Fruit fly (Drosophila melanogaster) whole organism, prepupa: Measurements from ENCODE around the gene CG12398.
A peak's percentile ranks its signal among the peaks of the same experiment; 100 is the strongest.

Experiments used
- Blimp-1 ChIP-seq: fragments of 200-800 bp; sonication (Bioruptor generic); optimal IDR thresholded peaks from 3 replicates; lab custom pipeline; 2017; ENCODE audit warnings: missing biosample characterization, missing genetic modification characterization, mild to moderate bottlenecking, moderate library complexity, missing genetic modification reagents
- CG10631 ChIP-seq: fragments of 200-800 bp; sonication (Bioruptor generic); optimal IDR thresholded peaks from 2 replicates; lab custom pipeline; 2016; ENCODE audit warnings: missing biosample characterization, missing genetic modification characterization
- CG10669 ChIP-seq: fragments of 200-800 bp; sonication (Bioruptor generic); optimal IDR thresholded peaks from 3 replicates; lab custom pipeline; 2018; ENCODE audit warnings: missing biosample characterization, mild to moderate bottlenecking, missing genetic modification characterization, moderate library complexity
- CG11762 ChIP-seq: fragments of 200-800 bp; sonication (Bioruptor generic); optimal IDR thresholded peaks from 3 replicates; lab custom pipeline; 2016; ENCODE audit warnings: missing biosample characterization, missing genetic modification characterization; ENCODE audit not compliant: insufficient read depth
- CG11902 ChIP-seq: fragments of 200-800 bp; sonication (Bioruptor generic); optimal IDR thresholded peaks from 3 replicates; lab custom pipeline; 2016; ENCODE audit warnings: missing biosample characterization, missing genetic modification characterization
- CG15336 ChIP-seq: fragments of 200-800 bp; sonication (Bioruptor generic); IDR thresholded peaks from 2 replicates; pipeline ENCODE4 v1.3.6; 2022; ENCODE audit warnings: missing biosample characterization, missing genetic modification characterization
- CG1621 ChIP-seq: fragments of 200-800 bp; sonication (Bioruptor generic); optimal IDR thresholded peaks from 3 replicates; lab custom pipeline; 2018; ENCODE audit warnings: missing biosample characterization, mild to moderate bottlenecking, missing genetic modification characterization
- CG16779 ChIP-seq: fragments of 200-800 bp; sonication (Bioruptor generic); optimal IDR thresholded peaks from 3 replicates; lab custom pipeline; 2017; ENCODE audit warnings: missing biosample characterization, mild to moderate bottlenecking, missing genetic modification characterization
- CG3032 ChIP-seq: fragments of 200-800 bp; optimal IDR thresholded peaks from 2 replicates; lab custom pipeline; 2019; ENCODE audit warnings: missing biosample characterization, mild to moderate bottlenecking, missing genetic modification characterization, moderate library complexity
- CG32006 ChIP-seq: fragments of 200-800 bp; sonication (Bioruptor generic); optimal IDR thresholded peaks from 3 replicates; lab custom pipeline; 2017; ENCODE audit warnings: missing biosample characterization, mild to moderate bottlenecking, missing genetic modification characterization
- CG34406 ChIP-seq: fragments of 200-800 bp; sonication (Bioruptor generic); optimal IDR thresholded peaks from 3 replicates; lab custom pipeline; 2016; ENCODE audit warnings: missing biosample characterization, missing genetic modification characterization
- CG3919 ChIP-seq: fragments of 200-800 bp; sonication (Bioruptor generic); optimal IDR thresholded peaks from 3 replicates; lab custom pipeline; 2016; ENCODE audit warnings: missing biosample characterization, missing genetic modification characterization
- CG6163 ChIP-seq: fragments of 200-800 bp; sonication (Bioruptor generic); IDR thresholded peaks from 3 replicates; pipeline ENCODE4 v1.3.6; 2022; ENCODE audit warnings: missing biosample characterization, missing genetic modification characterization
- CG6792 ChIP-seq: fragments of 200-800 bp; sonication (Bioruptor generic); optimal IDR thresholded peaks from 3 replicates; lab custom pipeline; 2016; ENCODE audit warnings: missing biosample characterization, missing genetic modification characterization
- CG6808 ChIP-seq: fragments of 200-800 bp; sonication (Bioruptor generic); optimal IDR thresholded peaks from 3 replicates; lab custom pipeline; 2017; ENCODE audit warnings: missing biosample characterization, missing genetic modification characterization, mild to moderate bottlenecking, moderate library complexity, missing genetic modification reagents
- CG6854 ChIP-seq: fragments of 200-800 bp; sonication (Bioruptor generic); optimal IDR thresholded peaks from 2 replicates; lab custom pipeline; 2017; ENCODE audit warnings: missing biosample characterization, mild to moderate bottlenecking, missing genetic modification characterization
- CG7368 ChIP-seq: fragments of 200-800 bp; sonication (Bioruptor generic); optimal IDR thresholded peaks from 3 replicates; lab custom pipeline; 2016; ENCODE audit warnings: missing biosample characterization, missing genetic modification characterization
- CG8119 ChIP-seq: fragments of 200-800 bp; sonication (Bioruptor generic); IDR thresholded peaks from 3 replicates; pipeline ENCODE4 v1.3.6; 2022; ENCODE audit warnings: missing biosample characterization, missing genetic modification characterization
- CG8319 ChIP-seq: fragments of 200-800 bp; sonication (Bioruptor generic); optimal IDR thresholded peaks from 3 replicates; lab custom pipeline; 2016; ENCODE audit warnings: missing biosample characterization, missing genetic modification characterization
- Eip78C ChIP-seq: fragments of 200-800 bp; sonication (Bioruptor generic); peaks from one replicate; lab custom pipeline; 2016; ENCODE audit warnings: missing biosample characterization, missing genetic modification characterization
- Eip93F ChIP-seq: fragments of 200-800 bp; sonication (Bioruptor generic); optimal IDR thresholded peaks from 2 replicates; lab custom pipeline; 2016; ENCODE audit warnings: missing biosample characterization, mild to moderate bottlenecking, missing genetic modification characterization
- Ets21C ChIP-seq: fragments of 200-800 bp; sonication (Bioruptor generic); optimal IDR thresholded peaks from 3 replicates; lab custom pipeline; 2016; ENCODE audit warnings: missing biosample characterization, missing genetic modification characterization
- Hr38 ChIP-seq: sonication (Bioruptor generic); optimal IDR thresholded peaks from 2 replicates; lab custom pipeline; 2016; ENCODE audit warnings: missing biosample characterization, missing genetic modification characterization
- Hr4 ChIP-seq: fragments of 200-800 bp; sonication (Bioruptor generic); optimal IDR thresholded peaks from 3 replicates; lab custom pipeline; 2016; ENCODE audit warnings: missing biosample characterization, missing genetic modification characterization
- Lpt ChIP-seq: fragments of 200-800 bp; sonication (Bioruptor generic); optimal IDR thresholded peaks from 3 replicates; lab custom pipeline; 2016; ENCODE audit warnings: missing biosample characterization, missing genetic modification characterization
- Met ChIP-seq: fragments of 200-800 bp; sonication (Bioruptor generic); optimal IDR thresholded peaks from 3 replicates; lab custom pipeline; 2016; ENCODE audit warnings: missing biosample characterization, missing genetic modification characterization
- Smox ChIP-seq: fragments of 200-800 bp; sonication (Bioruptor generic); optimal IDR thresholded peaks from 3 replicates; lab custom pipeline; 2016; ENCODE audit warnings: missing biosample characterization, missing genetic modification characterization
- Sox102F ChIP-seq: fragments of 200-800 bp; sonication (Bioruptor generic); optimal IDR thresholded peaks from 2 replicates; lab custom pipeline; 2016; ENCODE audit warnings: missing biosample characterization, mild to moderate bottlenecking, missing genetic modification characterization
- Sox15 ChIP-seq: fragments of 200-800 bp; sonication (Bioruptor generic); optimal IDR thresholded peaks from 3 replicates; lab custom pipeline; 2016; ENCODE audit warnings: missing biosample characterization, missing genetic modification characterization
- achi ChIP-seq: fragments of 200-800 bp; sonication (Bioruptor generic); optimal IDR thresholded peaks from 3 replicates; lab custom pipeline; 2016; ENCODE audit warnings: missing biosample characterization, missing genetic modification characterization
- acj6 ChIP-seq: fragments of 200-800 bp; sonication (Bioruptor generic); optimal IDR thresholded peaks from 3 replicates; lab custom pipeline; 2016; ENCODE audit warnings: missing biosample characterization, missing genetic modification characterization
- cyc ChIP-seq: fragments of 200-800 bp; sonication (Bioruptor generic); optimal IDR thresholded peaks from 3 replicates; lab custom pipeline; 2016; ENCODE audit warnings: missing biosample characterization, missing genetic modification characterization
- dsx ChIP-seq: fragments of 200-800 bp; optimal IDR thresholded peaks from 3 replicates; lab custom pipeline; 2019; ENCODE audit warnings: missing biosample characterization, mild to moderate bottlenecking, missing genetic modification characterization, moderate library complexity; ENCODE audit not compliant: poor library complexity, severe bottlenecking
- eg ChIP-seq: fragments of 200-800 bp; sonication (Bioruptor generic); IDR thresholded peaks from 3 replicates; pipeline ENCODE4 v1.3.6; 2022; ENCODE audit warnings: missing biosample characterization, missing genetic modification characterization
- esn ChIP-seq: fragments of 200-800 bp; sonication (Bioruptor generic); optimal IDR thresholded peaks from 2 replicates; lab custom pipeline; 2016; ENCODE audit warnings: missing biosample characterization, mild to moderate bottlenecking, missing genetic modification characterization, moderate library complexity
- fd59A ChIP-seq: fragments of 200-800 bp; sonication (Bioruptor generic); optimal IDR thresholded peaks from 2 replicates; lab custom pipeline; 2017; ENCODE audit warnings: missing biosample characterization, mild to moderate bottlenecking, missing genetic modification characterization, missing genetic modification reagents
- fkh ChIP-seq: fragments of 200-800 bp; sonication (Bioruptor generic); optimal IDR thresholded peaks from 3 replicates; lab custom pipeline; 2017; ENCODE audit warnings: missing biosample characterization, mild to moderate bottlenecking, missing genetic modification characterization, moderate library complexity
- lz ChIP-seq: fragments of 200-800 bp; sonication (Bioruptor generic); optimal IDR thresholded peaks from 3 replicates; lab custom pipeline; 2016; ENCODE audit warnings: missing biosample characterization, missing genetic modification characterization
- pdm3 ChIP-seq: fragments of 200-800 bp; sonication (Bioruptor generic); optimal IDR thresholded peaks from 3 replicates; lab custom pipeline; 2016; ENCODE audit warnings: missing biosample characterization, missing genetic modification characterization
- ss ChIP-seq, 2 experiments: fragments of 200-800 bp; sonication (Bioruptor generic); optimal IDR thresholded peaks; 2 replicates in 1 of 2; 3 replicates in 1 of 2; lab custom pipeline; 2017 to 2018; ENCODE audit warnings: mild to moderate bottlenecking in 2 of 2, missing biosample characterization in 2 of 2, missing genetic modification characterization in 2 of 2, moderate library complexity in 1 of 2
- svp ChIP-seq: fragments of 200-800 bp; sonication (Bioruptor generic); peaks from one replicate; lab custom pipeline; 2016; ENCODE audit warnings: missing biosample characterization, missing genetic modification characterization
- topi ChIP-seq: fragments of 200-800 bp; sonication (Bioruptor generic); optimal IDR thresholded peaks from 3 replicates; lab custom pipeline; 2016; ENCODE audit warnings: missing biosample characterization, missing genetic modification characterization
- vri ChIP-seq: fragments of 200-800 bp; sonication (Bioruptor generic); optimal IDR thresholded peaks from 3 replicates; lab custom pipeline; 2016; ENCODE audit warnings: missing biosample characterization, mild to moderate bottlenecking, missing genetic modification characterization

Gene CG12398

DNA sequence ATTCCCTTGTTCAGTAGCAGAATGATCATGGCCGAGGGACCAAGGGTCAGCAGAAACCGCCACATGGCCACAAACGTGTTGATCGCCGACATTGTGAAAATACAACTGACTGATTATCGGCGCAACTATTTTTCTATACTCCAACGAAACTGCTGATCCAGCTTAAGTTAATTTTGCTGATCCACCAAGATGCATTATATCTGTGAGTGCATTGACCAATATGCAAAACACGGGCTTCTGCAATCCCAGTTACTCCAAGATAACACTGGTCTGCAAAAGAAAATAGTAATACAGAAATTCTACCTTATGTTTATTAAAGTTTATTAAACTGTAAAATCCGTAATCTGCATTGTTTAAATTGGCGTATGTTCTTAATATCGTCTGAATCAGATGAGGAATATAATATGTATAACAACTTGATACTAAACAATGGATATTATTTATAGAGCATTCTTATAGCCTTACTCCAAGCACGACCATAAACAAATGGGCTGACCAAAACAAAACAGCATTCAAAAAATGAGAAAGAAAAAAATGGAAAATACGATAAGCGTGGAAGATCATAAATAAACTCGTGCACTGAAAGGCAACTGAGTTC is at the start of gene CG12398:
TSS of gene CG12398 (minus strand) at position 107 of the 598 bp plus-strand sequence.
- TF ChIP-seq pdm3 (GFP tag; lab: Kevin White, UChicago) (no peak), CG7368 (GFP tag; lab: Kevin White, UChicago) (no peak), CG15336 (no peak), Hr4 (GFP tag; lab: Kevin White, UChicago) (no peak), CG8319 (no peak), vri (no peak), Met (GFP tag; lab: Kevin White, UChicago) (no peak), Eip78C (no peak), CG6792 (GFP tag; lab: Kevin White, UChicago) (no peak)

DNA sequence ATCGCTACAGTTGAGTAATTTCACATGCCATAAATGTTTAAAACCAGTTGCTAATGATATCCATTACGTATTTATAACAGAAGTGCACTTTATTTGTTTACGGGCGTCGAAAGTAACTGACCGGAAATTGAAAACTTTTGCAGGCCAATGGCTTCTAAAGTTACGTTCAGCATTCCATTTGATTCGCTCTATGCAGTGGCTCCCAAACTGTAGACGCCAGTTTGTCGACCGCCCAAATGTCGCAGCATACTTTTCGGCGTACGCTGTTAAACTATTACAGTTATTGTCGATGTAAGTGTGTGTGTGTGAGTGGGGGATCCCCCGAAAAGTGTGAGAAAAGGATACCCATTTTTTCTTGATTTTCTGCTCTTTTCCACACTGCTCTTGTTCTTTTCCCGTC is 47.2 kb upstream of the CG12398 start:
- TF ChIP-seq CG11762 (GFP tag; lab: Kevin White, UChicago) (no peak), Eip93F (no peak), CG10631 (GFP tag; lab: Kevin White, UChicago) (no peak), CG6163 (no peak), CG8319 (no peak), achi (GFP tag; lab: Kevin White, UChicago) (no peak)

DNA sequence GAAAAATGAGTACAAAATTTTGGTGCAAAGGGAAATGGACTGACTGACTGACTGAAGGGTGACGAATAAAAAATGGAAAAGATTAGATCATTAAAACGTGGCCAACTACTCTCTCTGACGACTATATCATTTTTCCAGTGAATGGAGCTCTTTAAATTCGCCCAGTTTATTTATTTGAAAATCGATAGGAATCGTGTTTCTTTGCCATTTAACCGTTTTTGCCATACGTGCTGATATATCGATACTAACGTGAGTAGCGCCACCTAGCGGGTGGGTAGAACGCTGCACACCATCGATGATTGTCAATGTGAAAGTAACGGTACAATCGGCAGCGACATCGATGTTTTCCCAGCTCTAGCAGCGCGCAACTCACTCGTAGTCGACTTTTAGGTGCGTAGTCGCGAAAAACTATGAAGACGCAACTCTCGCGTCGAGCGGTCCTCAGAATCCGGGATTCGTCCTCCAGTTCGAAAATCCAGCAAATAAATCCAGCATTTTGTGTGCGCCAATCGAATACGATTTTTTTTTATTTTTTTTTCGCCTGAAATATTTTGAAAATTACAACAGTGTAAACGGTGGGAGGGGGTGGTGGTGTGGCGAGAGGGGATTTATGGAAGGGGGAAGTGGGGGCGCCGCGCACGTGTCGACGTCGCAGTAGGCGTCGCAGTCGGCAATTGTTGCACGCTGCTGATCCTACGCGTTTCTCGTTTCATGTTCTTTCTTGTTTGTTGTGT is 41.6 kb upstream of the CG12398 start, which contains the start of the genes CG9030 and eag:
TSS of gene CG9030 (minus strand) at position 51 of the 734 bp plus-strand sequence.
TSS of gene eag (plus strand) at position 428 of the 734 bp plus-strand sequence.
- TF ChIP-seq CG8119 (GFP tag; lab: Robert Waterston, UW) (no peak), CG8319 (no peak), pdm3 (GFP tag; lab: Kevin White, UChicago) (no peak), lz (GFP tag; lab: Kevin White, UChicago) (no peak), Hr38 (no peak), topi (GFP tag; lab: Kevin White, UChicago) (no peak), CG32006 (GFP tag; lab: Kevin White, UChicago) (no peak), Smox (GFP tag; lab: Kevin White, UChicago) (no peak), CG11902 (GFP tag; lab: Kevin White, UChicago) (no peak), CG11762 (GFP tag; lab: Kevin White, UChicago) (no peak), ss (GFP tag; optimal IDR thresholded peaks at IDR 0.05; lab: Kevin White, UChicago) (no peak), CG16779 (tag; lab: Kevin White, UChicago) (no peak), Eip78C (no peak), Sox15 (no peak), vri (no peak)

DNA sequence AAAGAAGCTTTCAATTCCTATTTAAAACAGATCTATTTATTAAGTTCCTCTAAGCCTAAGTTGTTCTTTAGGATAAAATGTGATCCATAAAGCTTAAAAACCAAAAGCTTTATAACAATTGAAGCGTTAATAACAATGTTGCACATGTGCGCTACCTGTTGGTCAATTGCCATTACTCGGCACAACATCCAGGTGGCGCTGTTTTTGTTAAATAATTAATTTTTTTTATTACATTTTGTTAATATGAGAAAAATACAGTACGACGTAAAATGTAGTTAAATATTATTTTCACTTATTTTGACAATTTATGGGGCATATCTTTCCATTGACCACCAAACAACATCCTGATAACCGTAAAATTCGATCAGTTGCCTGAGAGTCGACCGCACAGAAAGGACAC is 40.3 kb upstream of the CG12398 start:
- peak; percentile 57 for TF ChIP-seq dsx (GFP tag; lab: Kevin White, UChicago)
- TF ChIP-seq esn (GFP tag; lab: Kevin White, UChicago) = peak; percentile 12
- TF ChIP-seq Hr4 (GFP tag; lab: Kevin White, UChicago) = no peak
- TF ChIP-seq Blimp-1 (GFP tag; lab: Kevin White, UChicago) = peak; percentile 77
- TF ChIP-seq CG1621 (tag; lab: Kevin White, UChicago) = no peak
- no peak for TF ChIP-seq achi (GFP tag; lab: Kevin White, UChicago)
- TF ChIP-seq eg (GFP tag; lab: Robert Waterston, UW) = no peak
- TF ChIP-seq Ets21C (GFP tag; lab: Kevin White, UChicago) = no peak
- no peak for TF ChIP-seq Lpt (GFP tag; lab: Kevin White, UChicago)
- TF ChIP-seq ss (GFP tag; optimal IDR thresholded peaks at IDR 0.05; lab: Kevin White, UChicago) = no peak
- no peak for TF ChIP-seq CG6808
- no peak for TF ChIP-seq fkh
- peak; percentile 40 for TF ChIP-seq cyc (GFP tag; lab: Kevin White, UChicago)
- TF ChIP-seq Sox102F = peak; percentile 9
- TF ChIP-seq CG7368 (GFP tag; lab: Kevin White, UChicago) = no peak
- no peak for TF ChIP-seq svp (GFP tag; lab: Kevin White, UChicago)
- no peak for TF ChIP-seq CG34406
- TF ChIP-seq CG16779 (tag; lab: Kevin White, UChicago) = no peak
- no peak for TF ChIP-seq CG10669 (GFP tag; lab: Kevin White, UChicago)
- TF ChIP-seq acj6 = peak; percentile 46
- TF ChIP-seq CG3032 (tag; lab: Kevin White, UChicago) = peak; percentile 4
- TF ChIP-seq CG6163 = no peak
- TF ChIP-seq CG3919 (GFP tag; lab: Kevin White, UChicago) = no peak
- TF ChIP-seq Hr38 = no peak
- no peak for TF ChIP-seq CG6792 (GFP tag; lab: Kevin White, UChicago)
- no peak for TF ChIP-seq vri
- no peak for TF ChIP-seq CG11902 (GFP tag; lab: Kevin White, UChicago)
- no peak for TF ChIP-seq fd59A (GFP tag; lab: Kevin White, UChicago)
- TF ChIP-seq CG6854 = no peak
